Fruit fly (Drosophila melanogaster) whole organism, embryonic: Measurements from ENCODE around the gene sau.

Source experiments
- Atf6 ChIP-seq: fragments of 200-800 bp; sonication (Bioruptor generic); IDR thresholded peaks from 2 replicates; pipeline ENCODE4 v1.3.6; 2022; ENCODE audit warnings: missing biosample characterization, missing genetic modification characterization
- CG10209 ChIP-seq: fragments of 200-800 bp; sonication (Bioruptor generic); optimal IDR thresholded peaks from 3 replicates; lab custom pipeline; 2017; ENCODE audit warnings: missing biosample characterization, mild to moderate bottlenecking, missing genetic modification characterization, missing genetic modification reagents
- CG10366 ChIP-seq: fragments of 200-800 bp; sonication (Bioruptor generic); IDR thresholded peaks from 2 replicates; pipeline ENCODE4 v1.3.6; 2022; ENCODE audit warnings: missing biosample characterization, missing genetic modification characterization
- CG10543 ChIP-seq: fragments of 200-800 bp; sonication (Bioruptor generic); optimal IDR thresholded peaks from 3 replicates; lab custom pipeline; 2017; ENCODE audit warnings: missing biosample characterization, mild to moderate bottlenecking, missing genetic modification characterization, moderate library complexity
- CG11696 ChIP-seq: fragments of 200-800 bp; sonication (Bioruptor generic); IDR thresholded peaks from 2 replicates; pipeline ENCODE4 v1.3.6; 2022; ENCODE audit warnings: missing biosample characterization, missing genetic modification characterization
- CG1233 ChIP-seq: fragments of 200-800 bp; sonication (Bioruptor generic); optimal IDR thresholded peaks from 4 replicates; lab custom pipeline; 2018; ENCODE audit warnings: missing biosample characterization, mild to moderate bottlenecking, missing genetic modification characterization
- CG12744 ChIP-seq: fragments of 200-800 bp; sonication (Bioruptor generic); optimal IDR thresholded peaks from 2 replicates; lab custom pipeline; 2016; ENCODE audit warnings: missing biosample characterization, missing genetic modification characterization
- CG1529 ChIP-seq: fragments of 200-800 bp; sonication (Bioruptor generic); optimal IDR thresholded peaks from 3 replicates; lab custom pipeline; 2018; ENCODE audit warnings: missing biosample characterization, missing genetic modification characterization
- CG1602 ChIP-seq: fragments of 200-800 bp; sonication (Bioruptor generic); optimal IDR thresholded peaks from 3 replicates; lab custom pipeline; 2016; ENCODE audit warnings: missing biosample characterization, missing genetic modification characterization
- CG17359 ChIP-seq: fragments of 200-800 bp; sonication (Bioruptor generic); optimal IDR thresholded peaks from 3 replicates; lab custom pipeline; 2018; ENCODE audit warnings: missing biosample characterization, mild to moderate bottlenecking, missing genetic modification characterization, moderate library complexity
- CG17385 ChIP-seq: fragments of 200-800 bp; sonication (Bioruptor generic); optimal IDR thresholded peaks from 3 replicates; lab custom pipeline; 2018; ENCODE audit warnings: missing biosample characterization, mild to moderate bottlenecking, missing genetic modification characterization
- CG18476 ChIP-seq: fragments of 200-800 bp; sonication (Bioruptor generic); optimal IDR thresholded peaks from 2 replicates; lab custom pipeline; 2016; ENCODE audit warnings: missing biosample characterization, mild to moderate bottlenecking, missing genetic modification characterization
- CG31388 ChIP-seq: fragments of 200-800 bp; sonication (Bioruptor generic); optimal IDR thresholded peaks from 2 replicates; lab custom pipeline; 2016; ENCODE audit warnings: missing biosample characterization, missing genetic modification characterization
- CG34422 ChIP-seq: fragments of 200-800 bp; sonication (Bioruptor generic); IDR thresholded peaks from 3 replicates; pipeline ENCODE4 v1.3.6; 2022; ENCODE audit warnings: missing biosample characterization, missing genetic modification characterization
- CG42726 ChIP-seq: fragments of 200-800 bp; sonication (Bioruptor generic); IDR thresholded peaks from 2 replicates; pipeline ENCODE4 v1.3.6; 2022; ENCODE audit warnings: missing biosample characterization, missing genetic modification characterization; ENCODE audit not compliant: partially characterized antibody
- CG4282 ChIP-seq: fragments of 200-800 bp; sonication (Bioruptor generic); optimal IDR thresholded peaks from 2 replicates; lab custom pipeline; 2016; ENCODE audit warnings: missing biosample characterization, missing genetic modification characterization
- CG7987 ChIP-seq: fragments of 200-800 bp; sonication (Bioruptor generic); optimal IDR thresholded peaks from 2 replicates; lab custom pipeline; 2018; ENCODE audit warnings: missing biosample characterization, mild to moderate bottlenecking, missing genetic modification characterization, moderate library complexity
- CkIIα-i1 ChIP-seq: fragments of 200-800 bp; sonication (Bioruptor generic); IDR thresholded peaks from 2 replicates; pipeline ENCODE4 v1.3.6; 2022; ENCODE audit warnings: missing biosample characterization, missing genetic modification characterization
- ERR ChIP-seq: fragments of 200-800 bp; sonication (Bioruptor generic); optimal IDR thresholded peaks from 2 replicates; lab custom pipeline; 2016; ENCODE audit warnings: missing biosample characterization, missing genetic modification characterization
- MTF-1 ChIP-seq: fragments of 200-800 bp; sonication (Bioruptor generic); optimal IDR thresholded peaks from 2 replicates; lab custom pipeline; 2018; ENCODE audit warnings: missing biosample characterization, mild to moderate bottlenecking, missing genetic modification characterization, borderline replicate concordance
- Poxn ChIP-seq: fragments of 200-800 bp; sonication (Bioruptor generic); IDR thresholded peaks from 2 replicates; pipeline ENCODE4 v1.3.6; 2022; ENCODE audit warnings: missing biosample characterization, missing genetic modification characterization
- Side ChIP-seq: fragments of 200-800 bp; sonication (Bioruptor generic); optimal IDR thresholded peaks from 2 replicates; lab custom pipeline; 2016; ENCODE audit warnings: missing biosample characterization, missing genetic modification characterization
- Xrp1 ChIP-seq: fragments of 200-800 bp; sonication (Bioruptor generic); IDR thresholded peaks from 2 replicates; pipeline ENCODE4 v1.3.6; 2022; ENCODE audit warnings: missing biosample characterization, missing genetic modification characterization
- ap ChIP-seq: fragments of 200-800 bp; sonication (Bioruptor generic); IDR thresholded peaks from 2 replicates; pipeline ENCODE4 v1.3.6; 2022; ENCODE audit warnings: missing biosample characterization, missing genetic modification characterization
- ato ChIP-seq: fragments of 200-800 bp; sonication (Bioruptor generic); IDR thresholded peaks from 2 replicates; pipeline ENCODE4 v1.3.6; 2022; ENCODE audit warnings: missing biosample characterization, missing genetic modification characterization; ENCODE audit not compliant: partially characterized antibody
- bab2 ChIP-seq: fragments of 200-800 bp; sonication (Bioruptor generic); optimal IDR thresholded peaks from 2 replicates; lab custom pipeline; 2016; ENCODE audit warnings: missing biosample characterization, missing genetic modification characterization
- bowl ChIP-seq: fragments of 200-800 bp; sonication (Bioruptor generic); IDR thresholded peaks from 2 replicates; pipeline ENCODE4 v1.3.6; 2022; ENCODE audit warnings: missing biosample characterization, missing genetic modification characterization
- chinmo ChIP-seq: fragments of 200-800 bp; sonication (Bioruptor generic); IDR thresholded peaks from 4 replicates; pipeline ENCODE4 v1.3.6; 2022; ENCODE audit warnings: missing biosample characterization, missing genetic modification characterization; ENCODE audit not compliant: partially characterized antibody
- chm ChIP-seq: fragments of 200-800 bp; sonication (Bioruptor generic); IDR thresholded peaks from 2 replicates; pipeline ENCODE4 v1.3.6; 2022; ENCODE audit warnings: missing biosample characterization, missing genetic modification characterization
- ci ChIP-seq: fragments of 200-800 bp; sonication (Bioruptor generic); IDR thresholded peaks from 3 replicates; pipeline ENCODE4 v1.3.6; 2022; ENCODE audit warnings: missing biosample characterization, missing genetic modification characterization
- da ChIP-seq: fragments of 200-800 bp; sonication (Bioruptor generic); optimal IDR thresholded peaks from 2 replicates; lab custom pipeline; 2016; ENCODE audit warnings: missing biosample characterization, missing genetic modification characterization
- dan ChIP-seq: fragments of 200-800 bp; sonication (Bioruptor generic); IDR thresholded peaks from 2 replicates; pipeline ENCODE4 v1.3.6; 2022; ENCODE audit warnings: missing biosample characterization, missing genetic modification characterization
- danr ChIP-seq: fragments of 200-800 bp; sonication (Bioruptor generic); IDR thresholded peaks from 2 replicates; pipeline ENCODE4 v1.3.6; 2022; ENCODE audit warnings: missing biosample characterization, missing genetic modification characterization
- disco-r ChIP-seq: fragments of 200-800 bp; sonication (Bioruptor generic); optimal IDR thresholded peaks from 2 replicates; lab custom pipeline; 2016; ENCODE audit warnings: missing biosample characterization, missing genetic modification characterization
- dmrt99B ChIP-seq: fragments of 200-800 bp; sonication (Bioruptor generic); optimal IDR thresholded peaks from 2 replicates; lab custom pipeline; 2018; ENCODE audit warnings: missing biosample characterization, mild to moderate bottlenecking, missing genetic modification characterization, moderate library complexity
- ems ChIP-seq: fragments of 200-800 bp; sonication (Bioruptor generic); optimal IDR thresholded peaks from 3 replicates; lab custom pipeline; 2016; ENCODE audit warnings: missing biosample characterization, missing genetic modification characterization
- fd96Cb ChIP-seq: fragments of 200-800 bp; sonication (Bioruptor generic); optimal IDR thresholded peaks from 2 replicates; lab custom pipeline; 2018; ENCODE audit warnings: missing biosample characterization, mild to moderate bottlenecking, missing genetic modification characterization, moderate library complexity
- gcm ChIP-seq: fragments of 200-800 bp; sonication (Bioruptor generic); optimal IDR thresholded peaks from 2 replicates; lab custom pipeline; 2019; ENCODE audit warnings: missing biosample characterization, mild to moderate bottlenecking, missing genetic modification characterization, moderate library complexity
- gsb-n ChIP-seq: fragments of 200-800 bp; sonication (Bioruptor generic); optimal IDR thresholded peaks from 3 replicates; lab custom pipeline; 2018; ENCODE audit warnings: missing biosample characterization, mild to moderate bottlenecking, missing genetic modification characterization
- hth ChIP-seq: fragments of >200 bp; optimal IDR thresholded peaks from 2 replicates; lab custom pipeline; 2017; ENCODE audit warnings: inconsistent platforms
- kay ChIP-seq: fragments of 200-800 bp; sonication (Bioruptor generic); optimal IDR thresholded peaks from 2 replicates; lab custom pipeline; 2016; ENCODE audit warnings: missing biosample characterization, missing genetic modification characterization
- klu ChIP-seq: fragments of 200-800 bp; sonication (Bioruptor generic); IDR thresholded peaks from 2 replicates; pipeline ENCODE4 v1.3.6; 2022; ENCODE audit warnings: missing biosample characterization, missing genetic modification characterization
- mld ChIP-seq: fragments of 200-800 bp; sonication (Bioruptor generic); IDR thresholded peaks from 3 replicates; pipeline ENCODE4 v1.3.6; 2022; ENCODE audit warnings: missing biosample characterization, missing genetic modification characterization; ENCODE audit not compliant: partially characterized antibody
- pnt ChIP-seq: fragments of 200-800 bp; sonication (Bioruptor generic); optimal IDR thresholded peaks from 3 replicates; lab custom pipeline; 2016; ENCODE audit warnings: missing biosample characterization, missing genetic modification characterization
- sens ChIP-seq: fragments of 200-800 bp; sonication (Bioruptor generic); peaks from one replicate; lab custom pipeline; 2016; ENCODE audit warnings: missing biosample characterization, missing genetic modification characterization
- sim ChIP-seq: fragments of 200-800 bp; sonication (Bioruptor generic); IDR thresholded peaks from 2 replicates; pipeline ENCODE4 v1.3.6; 2022; ENCODE audit warnings: missing biosample characterization, missing genetic modification characterization
- sima ChIP-seq: fragments of 200-800 bp; sonication (Bioruptor generic); optimal IDR thresholded peaks from 2 replicates; lab custom pipeline; 2016; ENCODE audit warnings: missing biosample characterization, missing genetic modification characterization
- slbo ChIP-seq: fragments of 200-800 bp; sonication (Bioruptor generic); IDR thresholded peaks from 2 replicates; pipeline ENCODE4 v1.3.6; 2022; ENCODE audit warnings: missing biosample characterization, missing genetic modification characterization
- sna ChIP-seq: fragments of 200-800 bp; sonication (Bioruptor generic); IDR thresholded peaks from 2 replicates; pipeline ENCODE4 v1.3.6; 2022; ENCODE audit warnings: missing biosample characterization, missing genetic modification characterization; ENCODE audit not compliant: partially characterized antibody
- sqz ChIP-seq: fragments of 200-800 bp; sonication (Bioruptor generic); optimal IDR thresholded peaks from 3 replicates; lab custom pipeline; 2018; ENCODE audit warnings: missing biosample characterization, mild to moderate bottlenecking, missing genetic modification characterization
- trh ChIP-seq: fragments of 200-800 bp; sonication (Bioruptor generic); optimal IDR thresholded peaks from 2 replicates; lab custom pipeline; 2016; ENCODE audit warnings: missing biosample characterization, missing genetic modification characterization
- ttk ChIP-seq: fragments of 200-800 bp; sonication (Bioruptor generic); IDR thresholded peaks from 2 replicates; pipeline ENCODE4 v2.1.2; 2022; ENCODE audit warnings: missing biosample characterization, missing genetic modification characterization
- unc-4 ChIP-seq: fragments of 200-800 bp; sonication (Bioruptor generic); IDR thresholded peaks from 2 replicates; pipeline ENCODE4 v1.3.6; 2022; ENCODE audit warnings: missing biosample characterization, missing genetic modification characterization; ENCODE audit not compliant: partially characterized antibody

The sau gene

dm6 chr2L:2193357-2193780, 32.8 kb upstream of the sau start (continued):
- no peak for TF ChIP-seq sim (GFP tag; lab: Robert Waterston, UW)
- TF ChIP-seq slbo (GFP tag; lab: Robert Waterston, UW), result no peak
- TF ChIP-seq kay (GFP tag; lab: Kevin White, UChicago), result peak; percentile 18
- TF ChIP-seq pnt (GFP tag; lab: Kevin White, UChicago), result no peak
- TF ChIP-seq CkIIα-i1 (GFP tag; lab: Robert Waterston, UW), result no peak
- no peak for TF ChIP-seq sima
- peak; percentile 15 for TF ChIP-seq disco-r (GFP tag; lab: Kevin White, UChicago)
- no peak for TF ChIP-seq Atf6 (GFP tag; lab: Robert Waterston, UW)
- no peak for TF ChIP-seq klu (GFP tag; lab: Robert Waterston, UW)
- TF ChIP-seq trh (GFP tag; lab: Kevin White, UChicago), result no peak
- no peak for TF ChIP-seq CG11696 (GFP tag; lab: Robert Waterston, UW)
- no peak for TF ChIP-seq bowl
- TF ChIP-seq dmrt99B (tag; lab: Kevin White, UChicago), result peak; percentile 48
- peak; percentile 17 for TF ChIP-seq CG31388 (GFP tag; lab: Kevin White, UChicago)
- TF ChIP-seq CG17385 (GFP tag; lab: Kevin White, UChicago), result peak; percentile 62
- no peak for TF ChIP-seq Poxn
- TF ChIP-seq sens (GFP tag; lab: Kevin White, UChicago), result peak; percentile 95
- TF ChIP-seq gsb-n (tag; lab: Kevin White, UChicago), result peak; percentile 38
- TF ChIP-seq CG42726, result no peak
- TF ChIP-seq bab2 (GFP tag; lab: Kevin White, UChicago), result no peak
- TF ChIP-seq CG1529 (GFP tag; lab: Kevin White, UChicago), result peak; percentile 28
- TF ChIP-seq Side, result peak; percentile 58
- no peak for TF ChIP-seq CG10209 (GFP tag; lab: Kevin White, UChicago)
- TF ChIP-seq ap, result no peak
- TF ChIP-seq CG4282 (GFP tag; lab: Kevin White, UChicago), result peak; percentile 1
- TF ChIP-seq danr, result no peak
- TF ChIP-seq dan (GFP tag; lab: Robert Waterston, UW), result no peak
- peak; percentile 14 for TF ChIP-seq CG17359 (tag; lab: Kevin White, UChicago)
- no peak for TF ChIP-seq da (GFP tag; lab: Kevin White, UChicago)
- no peak for TF ChIP-seq mld (GFP tag; lab: Robert Waterston, UW)
- TF ChIP-seq ci (GFP tag; lab: Robert Waterston, UW), result no peak
- peak; percentile 96 for TF ChIP-seq CG10543
- peak; percentile 70 for TF ChIP-seq CG7987 (GFP tag; lab: Kevin White, UChicago)
- TF ChIP-seq CG12744 (GFP tag; lab: Kevin White, UChicago), result peak; percentile 46
- TF ChIP-seq MTF-1 (GFP tag; lab: Kevin White, UChicago), result peak; percentile 55
- TF ChIP-seq Xrp1 (GFP tag; lab: Robert Waterston, UW), result no peak
- no peak for TF ChIP-seq chm (GFP tag; lab: Robert Waterston, UW)
- no peak for TF ChIP-seq CG10366 (GFP tag; lab: Robert Waterston, UW)
- peak; percentile 62 for TF ChIP-seq gcm (GFP tag; lab: Kevin White, UChicago)
- peak; percentile 28 for TF ChIP-seq CG1233 (GFP tag; lab: Kevin White, UChicago)
- no peak for TF ChIP-seq hth
- TF ChIP-seq ttk (GFP tag; lab: Robert Waterston, UW), result no peak
- TF ChIP-seq sqz (GFP tag; lab: Kevin White, UChicago), result peak; percentile 86
- TF ChIP-seq ato (GFP tag; lab: Robert Waterston, UW), result no peak
- no peak for TF ChIP-seq unc-4 (GFP tag; lab: Robert Waterston, UW)
- TF ChIP-seq chinmo (GFP tag; lab: Robert Waterston, UW), result no peak
- TF ChIP-seq CG1602, result no peak
- TF ChIP-seq ERR (GFP tag; lab: Kevin White, UChicago), result peak; percentile 60
- no peak for TF ChIP-seq fd96Cb (tag; lab: Kevin White, UChicago)
- TF ChIP-seq CG18476 (GFP tag; lab: Kevin White, UChicago), result no peak
- TF ChIP-seq sna, result no peak
- peak; percentile 37 for TF ChIP-seq ems (GFP tag; lab: Kevin White, UChicago)
- no peak for TF ChIP-seq CG34422 (GFP tag; lab: Robert Waterston, UW)
